Worm (Caenorhabditis elegans) whole organism, early embryonic: ENCODE results near the gene lron-13.

Source experiments
- B0310.2 ChIP-seq: sonication (generic microtip); optimal IDR thresholded peaks from 2 replicates; lab custom pipeline; 2016; ENCODE audit warnings: mild to moderate bottlenecking, missing genetic modification characterization, missing compliant biosample characterization
- F13C5.2 ChIP-seq: sonication (generic microtip); optimal IDR thresholded peaks from 2 replicates; lab custom pipeline; 2017; ENCODE audit warnings: mild to moderate bottlenecking, missing genetic modification characterization, inconsistent platforms, missing compliant biosample characterization
- aly-1 ChIP-seq: sonication (generic microtip); optimal IDR thresholded peaks from 2 replicates; lab custom pipeline; 2016; ENCODE audit warnings: missing genetic modification characterization, missing compliant biosample characterization
- ama-1 ChIP-seq: fragments of 150-350 bp; optimal IDR thresholded peaks from 2 replicates; lab custom pipeline; 2014
- ceh-13 ChIP-seq: fragments of 200-800 bp; sonication (Bioruptor generic); optimal IDR thresholded peaks from 2 replicates; lab custom pipeline; 2018; ENCODE audit warnings: mild to moderate bottlenecking, missing genetic modification characterization, missing compliant biosample characterization
- ceh-36 ChIP-seq: sonication (generic microtip); optimal IDR thresholded peaks from 2 replicates; lab custom pipeline; 2016; ENCODE audit warnings: missing genetic modification characterization, inconsistent platforms, missing compliant biosample characterization
- ets-7 ChIP-seq: sonication (generic microtip); optimal IDR thresholded peaks from 2 replicates; lab custom pipeline; 2016; ENCODE audit warnings: missing genotype, missing genetic modification characterization, missing compliant biosample characterization
- flt-1 ChIP-seq: fragments of 200-800 bp; sonication (Bioruptor generic); IDR thresholded peaks from 2 replicates; pipeline ENCODE4 v1.3.6; 2022; ENCODE audit warnings: missing genetic modification characterization, missing compliant biosample characterization
- hmbx-1 ChIP-seq: sonication (generic microtip); optimal IDR thresholded peaks from 2 replicates; lab custom pipeline; 2016; ENCODE audit warnings: mild to moderate bottlenecking, missing genetic modification characterization, missing compliant biosample characterization
- hmg-4 ChIP-seq: fragments of 200-800 bp; sonication (Bioruptor generic); optimal IDR thresholded peaks from 2 replicates; lab custom pipeline; 2018; ENCODE audit warnings: mild to moderate bottlenecking, missing genetic modification characterization, missing compliant biosample characterization
- hnd-1 ChIP-seq: sonication (generic microtip); optimal IDR thresholded peaks from 2 replicates; lab custom pipeline; 2016; ENCODE audit warnings: missing genetic modification characterization, missing compliant biosample characterization
- pes-1 ChIP-seq: fragments of 200-800 bp; sonication (Bioruptor generic); IDR thresholded peaks from 2 replicates; pipeline ENCODE4 v1.3.6; 2022; ENCODE audit warnings: missing genetic modification reagents, missing genetic modification characterization, missing compliant biosample characterization
- scrt-1 ChIP-seq: fragments of 200-800 bp; sonication (Bioruptor generic); IDR thresholded peaks from 2 replicates; pipeline ENCODE4 v1.3.6; 2022; ENCODE audit warnings: missing genetic modification characterization, missing compliant biosample characterization
- sea-1 ChIP-seq: fragments of 200-800 bp; sonication (Bioruptor generic); conservative IDR thresholded peaks from 2 replicates; pipeline ENCODE4 v1.3.6; 2022; ENCODE audit warnings: missing genetic modification characterization, missing compliant biosample characterization
- tbx-11 ChIP-seq: fragments of 200-800 bp; sonication (Bioruptor generic); IDR thresholded peaks from 2 replicates; pipeline ENCODE4 v1.3.6; 2022; ENCODE audit warnings: missing genetic modification characterization, missing compliant biosample characterization
- tbx-37 ChIP-seq: fragments of 200-800 bp; sonication (Bioruptor generic); conservative IDR thresholded peaks from 2 replicates; pipeline ENCODE4 v1.3.6; 2022; ENCODE audit warnings: missing genetic modification reagents, missing genetic modification characterization, missing compliant biosample characterization
- tra-4 ChIP-seq: sonication (generic microtip); optimal IDR thresholded peaks from 2 replicates; lab custom pipeline; 2017; ENCODE audit warnings: missing genetic modification characterization, missing compliant biosample characterization

lron-13 gene

DNA sequence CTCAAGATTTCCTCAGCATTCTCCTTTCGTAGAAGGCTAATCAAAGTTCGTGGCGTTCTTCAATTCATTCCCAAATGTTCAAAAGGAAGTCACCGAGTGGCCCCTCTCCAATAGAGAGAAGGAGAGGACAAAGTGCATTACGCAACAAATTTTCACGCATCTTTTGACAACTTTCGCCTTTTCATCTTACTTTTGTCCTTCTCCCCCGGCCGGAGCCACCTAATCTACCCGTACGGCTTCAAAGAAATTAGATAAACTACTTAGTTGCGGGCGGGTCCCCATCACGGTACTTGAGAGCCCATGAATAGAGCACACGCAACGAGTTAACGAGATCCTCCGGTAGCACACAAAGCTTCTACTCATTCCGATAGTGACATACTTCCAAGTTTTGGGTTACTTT, 536 bp upstream of the lron-13 start:
- TF ChIP-seq tra-4 (tag; lab: Kevin White, UChicago) = no peak
- no peak for TF ChIP-seq sea-1 (GFP tag; lab: Robert Waterston, UW)
- no peak for TF ChIP-seq ama-1 (lab: Kevin White, UChicago)

DNA sequence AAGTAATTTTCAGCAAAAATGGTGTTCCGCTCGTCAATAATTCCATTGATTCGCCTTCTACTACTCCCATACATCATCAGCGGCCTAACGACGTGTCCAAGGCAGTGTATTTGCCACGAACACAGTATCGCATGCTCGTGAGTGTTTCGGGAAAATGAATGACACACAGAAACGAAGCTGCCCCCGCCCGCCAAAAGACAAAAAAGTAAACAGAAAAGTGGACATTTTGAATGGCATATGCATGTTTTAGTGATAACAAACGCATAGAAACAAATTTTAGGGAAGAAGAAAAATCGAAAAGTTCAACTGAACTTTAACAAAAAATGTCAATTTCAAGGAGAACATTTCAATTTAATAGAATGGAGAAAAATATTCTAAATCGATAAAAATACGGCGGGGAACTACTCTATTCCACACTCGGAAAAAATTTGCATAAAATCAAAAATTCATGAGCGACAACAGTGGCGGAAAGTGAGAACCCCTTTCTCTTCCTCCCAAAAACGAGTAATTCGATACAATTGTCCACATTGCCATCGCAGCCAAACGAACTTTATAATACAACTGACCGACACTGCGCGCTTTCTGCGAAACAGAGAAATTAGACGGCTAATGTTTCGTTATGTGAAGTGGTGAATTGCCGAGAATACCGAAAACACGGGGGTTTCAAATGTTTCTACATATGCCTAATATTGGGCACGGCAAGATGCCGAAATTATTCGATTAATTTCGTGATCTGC, 1.4 kb downstream of the lron-13 start:
- TF ChIP-seq ets-7 = no peak

DNA sequence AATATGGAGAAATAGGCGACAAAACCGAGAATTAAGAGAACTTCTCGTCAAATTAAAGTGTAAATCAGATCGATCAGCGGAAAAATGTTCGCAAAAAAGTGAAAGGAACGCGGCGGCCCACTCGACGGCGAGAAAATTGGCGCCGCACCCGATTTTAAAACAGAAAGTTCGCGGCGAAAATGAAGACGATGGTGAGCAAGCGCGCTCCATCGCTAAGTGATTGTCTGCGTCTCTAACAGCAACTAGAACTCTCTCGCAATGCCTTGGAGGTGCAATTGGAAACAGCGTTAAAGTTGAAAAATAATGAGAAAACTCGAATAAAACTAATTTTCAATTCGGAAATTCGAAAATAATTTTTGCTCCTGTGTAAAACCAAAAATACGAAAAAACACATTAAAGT, 2.8 kb downstream of the lron-13 start:
- TF ChIP-seq ceh-13 (GFP tag; lab: Kevin White, UChicago) (no peak), ama-1 (lab: Kevin White, UChicago) (no peak), flt-1 (GFP tag; lab: Robert Waterston, UW) (no peak), ets-7 (no peak), pes-1 (GFP tag; lab: Robert Waterston, UW) (0 out of 2 replicates have a peak, but pooled peaks have one; percentile 2), F13C5.2 (tag; lab: Kevin White, UChicago) (no peak), tbx-37 (GFP tag; lab: Robert Waterston, UW) (no peak), ceh-36 (tag; lab: Kevin White, UChicago) (no peak)

DNA sequence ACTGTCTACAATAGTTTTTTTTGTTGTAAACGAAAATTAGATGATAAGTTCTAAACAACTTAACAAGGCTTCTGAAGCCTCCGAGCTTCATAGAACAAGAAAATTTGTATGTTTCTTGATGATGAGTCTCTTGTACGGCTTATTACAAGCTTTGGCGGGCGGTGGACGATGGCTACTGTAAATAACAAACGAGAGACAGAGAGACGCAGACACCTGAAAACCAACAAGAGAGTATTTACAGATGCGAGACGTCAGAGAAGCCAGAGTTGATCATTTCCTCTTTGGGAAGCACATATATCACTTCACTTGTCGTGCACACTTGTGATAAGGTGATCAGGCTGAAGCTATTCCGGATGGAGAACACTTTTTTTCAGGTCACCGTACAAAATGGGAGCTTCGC, 3.6 kb downstream of the lron-13 start:
- no peak for TF ChIP-seq pes-1 (GFP tag; lab: Robert Waterston, UW)
- no peak for TF ChIP-seq tbx-11 (GFP tag; lab: Robert Waterston, UW)
- no peak for TF ChIP-seq scrt-1 (GFP tag; lab: Robert Waterston, UW)
- no peak for TF ChIP-seq flt-1 (GFP tag; lab: Robert Waterston, UW)
- no peak for TF ChIP-seq ama-1 (lab: Kevin White, UChicago)
- no peak for TF ChIP-seq hmbx-1 (tag; lab: Kevin White, UChicago)
- no peak for TF ChIP-seq ceh-36 (tag; lab: Kevin White, UChicago)

DNA sequence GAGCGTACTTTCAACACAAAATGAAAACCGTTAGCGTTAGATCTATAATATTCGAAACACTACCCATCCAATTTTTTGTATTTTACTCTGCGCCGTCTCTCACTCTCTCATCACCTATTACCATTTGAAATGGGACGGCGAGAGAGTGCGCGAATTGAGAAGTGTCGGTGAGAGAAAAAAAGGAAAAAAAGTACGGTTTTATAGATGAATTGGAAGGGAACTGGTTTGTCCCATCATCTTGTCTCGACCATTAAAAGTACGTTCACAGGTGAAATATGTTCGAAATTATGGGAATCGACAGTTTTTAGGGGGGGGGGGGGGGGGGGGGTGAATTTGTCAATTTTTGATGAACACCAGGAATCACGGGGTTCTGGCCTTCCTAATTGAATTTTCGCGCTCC, 7.5 kb downstream of the lron-13 start:
- TF ChIP-seq hnd-1 (tag; lab: Kevin White, UChicago) = no peak

DNA sequence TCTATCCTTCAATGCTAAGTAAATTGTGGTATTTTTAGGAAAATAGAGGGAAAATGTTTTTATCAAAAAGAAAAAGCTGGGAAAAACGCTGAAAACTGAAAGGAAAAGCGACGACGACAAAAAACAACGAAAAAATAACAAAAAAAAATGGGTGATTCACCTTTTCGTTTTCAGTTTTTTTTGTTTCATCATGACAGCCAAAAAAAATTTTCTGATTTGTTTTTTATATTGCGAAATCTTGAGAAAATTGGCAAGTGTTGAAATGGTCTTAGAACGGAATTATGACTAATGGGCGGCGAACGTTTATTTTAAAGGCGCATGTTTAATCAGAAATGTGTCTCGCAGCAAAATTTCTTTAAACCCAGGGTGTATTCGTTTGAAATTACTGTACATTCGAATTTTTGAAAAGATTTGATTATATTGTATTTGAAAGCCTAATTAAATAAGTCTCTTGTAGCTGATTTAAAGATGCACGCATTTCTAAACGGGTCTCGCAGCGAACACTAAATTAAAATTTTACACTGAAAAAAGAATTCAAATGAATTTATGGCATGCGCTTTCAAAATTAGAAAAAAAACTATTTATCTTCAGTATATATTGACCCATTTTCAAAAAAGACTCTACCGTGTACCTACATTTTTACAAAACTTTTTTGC, 8.6 kb downstream of the lron-13 start:
- TF ChIP-seq ets-7 (no peak), hnd-1 (tag; lab: Kevin White, UChicago) (no peak), flt-1 (GFP tag; lab: Robert Waterston, UW) (no peak), ama-1 (lab: Kevin White, UChicago) (no peak), sea-1 (GFP tag; lab: Robert Waterston, UW) (no peak), ceh-36 (tag; lab: Kevin White, UChicago) (no peak), hmg-4 (GFP tag; lab: Kevin White, UChicago) (no peak), tbx-11 (GFP tag; lab: Robert Waterston, UW) (no peak), ceh-13 (GFP tag; lab: Kevin White, UChicago) (no peak), scrt-1 (GFP tag; lab: Robert Waterston, UW) (no peak), tra-4 (tag; lab: Kevin White, UChicago) (no peak), aly-1 (tag; lab: Kevin White, UChicago) (no peak), tbx-37 (GFP tag; lab: Robert Waterston, UW) (no peak), pes-1 (GFP tag; lab: Robert Waterston, UW) (no peak), B0310.2 (tag; lab: Kevin White, UChicago) (no peak), F13C5.2 (tag; lab: Kevin White, UChicago) (no peak), hmbx-1 (tag; lab: Kevin White, UChicago) (no peak)

DNA sequence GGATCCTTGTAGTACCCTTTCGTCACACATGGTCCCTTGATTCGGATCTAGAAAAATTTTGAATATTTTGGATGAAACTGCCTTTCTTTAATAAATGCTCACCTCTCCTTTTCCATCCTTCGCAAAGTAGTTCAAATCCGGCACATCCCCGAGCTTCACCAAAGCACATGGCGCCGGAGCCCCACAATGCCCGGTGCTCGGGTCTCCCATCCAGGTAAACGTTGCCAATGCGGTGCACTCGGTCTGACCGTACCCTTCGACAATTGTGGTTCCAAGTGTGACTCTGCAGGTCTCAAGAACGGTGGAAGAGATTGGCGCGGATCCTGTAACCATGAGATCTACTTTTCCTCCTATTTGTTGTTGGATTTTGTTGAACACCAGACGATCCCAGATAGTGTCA, 13.6 kb downstream of the lron-13 start:
- TF ChIP-seq hnd-1 (tag; lab: Kevin White, UChicago) (no peak), ceh-36 (tag; lab: Kevin White, UChicago) (no peak), tbx-11 (GFP tag; lab: Robert Waterston, UW) (no peak), flt-1 (GFP tag; lab: Robert Waterston, UW) (no peak), ama-1 (lab: Kevin White, UChicago) (no peak), ets-7 (no peak), B0310.2 (tag; lab: Kevin White, UChicago) (no peak), tbx-37 (GFP tag; lab: Robert Waterston, UW) (no peak), aly-1 (tag; lab: Kevin White, UChicago) (no peak), scrt-1 (GFP tag; lab: Robert Waterston, UW) (no peak), hmbx-1 (tag; lab: Kevin White, UChicago) (no peak), ceh-13 (GFP tag; lab: Kevin White, UChicago) (no peak), hmg-4 (GFP tag; lab: Kevin White, UChicago) (no peak), tra-4 (tag; lab: Kevin White, UChicago) (no peak), pes-1 (GFP tag; lab: Robert Waterston, UW) (no peak), F13C5.2 (tag; lab: Kevin White, UChicago) (no peak), sea-1 (GFP tag; lab: Robert Waterston, UW) (no peak)

DNA sequence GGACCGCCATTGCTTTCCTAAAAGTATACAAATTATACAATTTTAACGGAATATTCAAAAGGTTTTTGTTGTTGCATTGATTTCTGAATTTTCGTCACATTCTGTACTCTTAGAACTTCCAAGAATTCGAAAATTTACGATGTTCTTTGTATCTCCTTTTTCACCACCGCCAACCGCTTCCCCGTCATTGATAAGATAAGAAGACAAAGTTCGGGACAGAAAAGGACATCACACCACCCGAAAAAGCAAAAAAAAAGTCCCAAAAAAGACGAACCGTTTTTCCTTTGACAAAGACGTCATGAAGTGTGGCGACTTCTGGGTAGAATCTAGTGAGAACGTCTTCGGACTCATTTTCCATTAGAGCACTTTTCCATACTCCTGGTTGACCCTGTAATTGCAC, 15.2 kb downstream of the lron-13 start:
- TF ChIP-seq hnd-1 (tag; lab: Kevin White, UChicago) = no peak
